Worm (Caenorhabditis elegans) whole organism, L1 larva: ENCODE measurements around the gene msp-51.
A peak's percentile ranks its signal among the peaks of the same experiment; 100 is the strongest.
"Not testable (repeated sequence)": the region's sequence is repeated elsewhere in the genome, so short reads cannot be mapped to it uniquely, and the experiment has no call there.

Experiments
- Y116A8C.19 ChIP-seq: sonication (generic microtip); optimal IDR thresholded peaks from 2 replicates; lab custom pipeline; 2016; ENCODE audit warnings: missing compliant biosample characterization, missing genetic modification characterization, borderline replicate concordance
- aha-1 ChIP-seq: fragments of 150-350 bp; optimal IDR thresholded peaks from 2 replicates; lab custom pipeline; 2014; ENCODE audit warnings: missing biosample characterization, missing genetic modification characterization
- alr-1 ChIP-seq: fragments of 200-800 bp; sonication (Bioruptor generic); optimal IDR thresholded peaks from 2 replicates; lab custom pipeline; 2018; ENCODE audit warnings: borderline replicate concordance, mild to moderate bottlenecking, missing genetic modification characterization, missing compliant biosample characterization
- blmp-1 ChIP-seq: fragments of 150-350 bp; optimal IDR thresholded peaks from 2 replicates; lab custom pipeline; 2014; ENCODE audit warnings: missing biosample characterization, missing genetic modification characterization
- ceh-8 ChIP-seq: fragments of 200-800 bp; sonication (Bioruptor generic); optimal IDR thresholded peaks from 2 replicates; lab custom pipeline; 2018; ENCODE audit warnings: mild to moderate bottlenecking, missing genetic modification characterization, moderate library complexity, missing compliant biosample characterization
- ceh-88 ChIP-seq: fragments of 200-800 bp; sonication (Bioruptor generic); IDR thresholded peaks from 2 replicates; pipeline ENCODE4 v1.3.6; 2022; ENCODE audit warnings: missing genetic modification characterization, missing compliant biosample characterization
- ces-1 ChIP-seq: fragments of 150-350 bp; optimal IDR thresholded peaks from 2 replicates; lab custom pipeline; 2014; ENCODE audit warnings: missing biosample characterization, missing genetic modification reagents, missing genetic modification characterization
- dsc-1 ChIP-seq: sonication (generic microtip); optimal IDR thresholded peaks from 2 replicates; lab custom pipeline; 2016; ENCODE audit warnings: mild to moderate bottlenecking, missing genetic modification characterization, missing compliant biosample characterization
- efl-1 ChIP-seq, 4 experiments: fragments of 150-350 bp; optimal IDR thresholded peaks in 3 of 4; peaks in 1 of 4; 1 replicate in 1 of 4; 2 replicates in 3 of 4; lab custom pipeline; 2014; ENCODE audit warnings: missing biosample characterization in 2 of 4, missing genetic modification characterization in 2 of 4, missing genetic modification reagents in 2 of 4
- egl-27 ChIP-seq, 2 experiments: fragments of 150-350 bp in 1 of 2; sonication (generic microtip); optimal IDR thresholded peaks; 3 replicates each; lab custom pipeline; 2017 to 2018; ENCODE audit warnings: missing biosample characterization in 2 of 2, missing genetic modification characterization in 2 of 2, missing genetic modification reagents in 2 of 2
- elt-3 ChIP-seq, 6 experiments: fragments of 150-350 bp in 1 of 6; sonication (generic microtip); optimal IDR thresholded peaks; 2 replicates each; lab custom pipeline; 2017 to 2018; ENCODE audit warnings: missing biosample characterization in 6 of 6, missing genetic modification characterization in 6 of 6, inconsistent platforms in 1 of 6
- ets-5 ChIP-seq: fragments of 200-800 bp; sonication (Bioruptor generic); IDR thresholded peaks from 2 replicates; pipeline ENCODE4 v1.3.6; 2022; ENCODE audit warnings: missing genetic modification characterization, missing compliant biosample characterization
- fkh-10 ChIP-seq: sonication (generic microtip); optimal IDR thresholded peaks from 2 replicates; lab custom pipeline; 2017; ENCODE audit warnings: missing biosample characterization, missing genetic modification reagents, missing genetic modification characterization
- fkh-4 ChIP-seq: sonication (generic microtip); optimal IDR thresholded peaks from 2 replicates; lab custom pipeline; 2016; ENCODE audit warnings: missing compliant biosample characterization, missing genetic modification characterization, borderline replicate concordance
- grh-1 ChIP-seq: fragments of 200-800 bp; sonication (Bioruptor generic); IDR thresholded peaks from 2 replicates; pipeline ENCODE4 v1.3.6; 2022; ENCODE audit warnings: missing genetic modification reagents, missing genetic modification characterization, missing compliant biosample characterization
- jun-1 ChIP-seq: fragments of 150-350 bp; optimal IDR thresholded peaks from 2 replicates; lab custom pipeline; 2014; ENCODE audit warnings: missing biosample characterization, missing genetic modification reagents, missing genetic modification characterization
- lin-14 ChIP-seq: fragments of 200-800 bp; sonication (Bioruptor generic); optimal IDR thresholded peaks from 2 replicates; lab custom pipeline; 2018; ENCODE audit warnings: mild to moderate bottlenecking, missing genetic modification characterization, moderate library complexity, missing compliant biosample characterization
- lin-35 ChIP-seq, 2 experiments: fragments of 150-350 bp; optimal IDR thresholded peaks; 2 replicates each; lab custom pipeline; 2014; ENCODE audit warnings: missing biosample characterization in 2 of 2, missing genetic modification characterization in 2 of 2, missing genetic modification reagents in 2 of 2
- lir-3 ChIP-seq: sonication (generic microtip); optimal IDR thresholded peaks from 2 replicates; lab custom pipeline; 2016; ENCODE audit warnings: mild to moderate bottlenecking, missing genetic modification characterization, moderate library complexity, missing compliant biosample characterization; ENCODE audit not compliant: poor library complexity
- lsy-2 ChIP-seq, 2 experiments: fragments of 150-350 bp; optimal IDR thresholded peaks; 2 replicates each; lab custom pipeline; 2014; ENCODE audit warnings: missing biosample characterization in 2 of 2, missing genetic modification characterization in 2 of 2
- mab-9 ChIP-seq: fragments of 200-800 bp; sonication (Bioruptor generic); IDR thresholded peaks from 2 replicates; pipeline ENCODE4 v1.3.6; 2022; ENCODE audit warnings: missing genetic modification reagents, missing genetic modification characterization, missing compliant biosample characterization
- mef-2 ChIP-seq: fragments of 150-350 bp; optimal IDR thresholded peaks from 2 replicates; lab custom pipeline; 2014; ENCODE audit warnings: missing biosample characterization, missing genetic modification characterization
- mep-1 ChIP-seq: fragments of 150-350 bp; optimal IDR thresholded peaks from 2 replicates; lab custom pipeline; 2014; ENCODE audit warnings: missing biosample characterization, missing genetic modification characterization
- nhr-11 ChIP-seq: fragments of 150-350 bp; optimal IDR thresholded peaks from 2 replicates; lab custom pipeline; 2014; ENCODE audit warnings: missing biosample characterization, missing genetic modification characterization
- nhr-20 ChIP-seq: sonication (generic microtip); optimal IDR thresholded peaks from 2 replicates; lab custom pipeline; 2016; ENCODE audit warnings: mild to moderate bottlenecking, missing genetic modification characterization, missing compliant biosample characterization
- nhr-71 ChIP-seq: sonication (generic microtip); optimal IDR thresholded peaks from 2 replicates; lab custom pipeline; 2016; ENCODE audit warnings: mild to moderate bottlenecking, missing genetic modification characterization, moderate library complexity, missing compliant biosample characterization
- nhr-84 ChIP-seq: sonication (generic microtip); optimal IDR thresholded peaks from 2 replicates; lab custom pipeline; 2017; ENCODE audit warnings: missing biosample characterization, missing genetic modification characterization
- nhr-85 ChIP-seq: sonication (generic microtip); peaks from one replicate; lab custom pipeline; 2016; ENCODE audit warnings: missing genetic modification characterization, inconsistent platforms, missing compliant biosample characterization
- nhr-90 ChIP-seq: sonication (generic microtip); optimal IDR thresholded peaks from 2 replicates; lab custom pipeline; 2016; ENCODE audit warnings: mild to moderate bottlenecking, missing genetic modification characterization, missing compliant biosample characterization; ENCODE audit not compliant: poor library complexity
- pag-3 ChIP-seq: sonication (generic microtip); optimal IDR thresholded peaks from 2 replicates; lab custom pipeline; 2017; ENCODE audit warnings: missing genetic modification characterization, mild to moderate bottlenecking, missing compliant biosample characterization, antibody characterized with exemption, borderline replicate concordance; ENCODE audit not compliant: insufficient read depth
- pqm-1 ChIP-seq: sonication (generic microtip); optimal IDR thresholded peaks from 3 replicates; lab custom pipeline; 2017; ENCODE audit warnings: missing biosample characterization, missing genetic modification characterization
- snu-23 ChIP-seq: sonication (generic microtip); optimal IDR thresholded peaks from 2 replicates; lab custom pipeline; 2016; ENCODE audit warnings: missing genetic modification characterization, missing compliant biosample characterization
- sptf-1 ChIP-seq: fragments of 150-350 bp; optimal IDR thresholded peaks from 2 replicates; lab custom pipeline; 2014; ENCODE audit warnings: missing biosample characterization, missing genetic modification characterization
- sup-37 ChIP-seq: fragments of 200-800 bp; sonication (Bioruptor generic); optimal IDR thresholded peaks from 2 replicates; lab custom pipeline; 2018; ENCODE audit warnings: mild to moderate bottlenecking, missing genetic modification characterization, missing compliant biosample characterization
- unc-130 ChIP-seq: fragments of 150-350 bp; optimal IDR thresholded peaks from 2 replicates; lab custom pipeline; 2017; ENCODE audit warnings: missing biosample characterization, missing genetic modification characterization, inconsistent platforms
- unc-86 ChIP-seq: sonication (generic microtip); optimal IDR thresholded peaks from 2 replicates; lab custom pipeline; 2016; ENCODE audit warnings: missing genetic modification characterization, missing compliant biosample characterization
- xbp-1 ChIP-seq: sonication (generic microtip); optimal IDR thresholded peaks from 2 replicates; lab custom pipeline; 2016; ENCODE audit warnings: missing genetic modification characterization, missing compliant biosample characterization
- zag-1 ChIP-seq: fragments of 150-350 bp; optimal IDR thresholded peaks from 2 replicates; lab custom pipeline; 2014; ENCODE audit warnings: missing biosample characterization, missing genetic modification characterization
- ztf-4 ChIP-seq: fragments of 150-350 bp; optimal IDR thresholded peaks from 2 replicates; lab custom pipeline; 2014; ENCODE audit warnings: missing biosample characterization, missing genetic modification characterization

Gene msp-51

DNA sequence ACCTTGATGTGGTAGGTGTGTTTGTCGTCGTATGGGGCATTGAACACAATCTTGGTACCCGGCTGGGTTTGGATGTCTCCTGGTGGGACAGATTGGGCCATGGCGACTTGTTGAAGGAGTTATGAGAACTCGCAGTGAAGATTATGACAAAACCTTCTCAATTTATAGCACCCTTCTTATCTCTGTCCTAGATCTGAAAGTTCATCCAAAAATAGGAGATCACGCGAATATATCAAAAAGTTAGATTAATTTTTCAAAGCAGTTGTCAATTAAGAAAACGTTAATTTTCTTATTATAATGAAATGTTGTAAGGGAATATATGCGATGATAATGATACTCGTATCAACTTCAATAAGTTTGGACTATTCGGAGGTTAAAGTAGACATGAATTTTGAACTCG lies at the start of gene msp-51:
TSS of gene msp-51 (minus strand) at position 101 of the 400 bp plus-strand sequence.
- not testable (repeated sequence) for TF ChIP-seq ztf-4 (tag; lab: Kevin White, UChicago); nhr-84 (tag; lab: Kevin White, UChicago); grh-1 (GFP tag; lab: Robert Waterston, UW)

DNA sequence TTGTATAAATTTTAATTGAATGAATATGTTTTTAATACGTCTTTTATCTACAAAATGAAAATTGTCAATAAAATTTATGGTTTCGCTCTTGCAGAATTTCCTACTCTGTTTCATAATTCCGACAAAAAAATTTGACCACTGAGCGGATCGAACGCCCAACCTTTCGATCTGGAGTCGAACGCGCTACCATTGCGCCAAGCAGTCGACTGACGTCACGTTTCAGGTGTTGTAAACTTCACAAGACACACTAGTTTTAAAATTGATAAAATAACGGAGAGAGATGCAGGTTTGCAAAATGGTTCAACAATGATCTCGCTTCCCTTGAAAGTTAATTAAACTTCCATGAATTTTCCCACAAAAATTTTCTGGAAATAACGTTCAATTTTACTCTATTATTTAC lies 49.0 kb upstream of the msp-51 start:
- peak; percentile 52 for TF ChIP-seq nhr-90 (tag; lab: Kevin White, UChicago)
- TF ChIP-seq lsy-2 (tag; optimal IDR thresholded peaks at IDR 0.05; lab: Kevin White, UChicago) = peak in 1 of 2 experiments; percentile 10
- TF ChIP-seq lin-35 (GFP tag; optimal IDR thresholded peaks at IDR 0.05; lab: Kevin White, UChicago) = peak in 1 of 2 experiments; percentile 65
- TF ChIP-seq xbp-1 (tag; lab: Kevin White, UChicago) = peak; percentile 10
- TF ChIP-seq efl-1 (optimal IDR thresholded peaks at IDR 0.05; lab: Kevin White, UChicago) = no peak
- TF ChIP-seq efl-1 (GFP tag; optimal IDR thresholded peaks at IDR 0.05 in 1 of 2; lab: Kevin White, UChicago) = peak in 1 of 2 experiments; percentile 34
- TF ChIP-seq nhr-71 (tag; lab: Kevin White, UChicago) = peak; percentile 18
- no peak for TF ChIP-seq fkh-4 (tag; lab: Kevin White, UChicago)
- TF ChIP-seq sup-37 = no peak
- peak; percentile 55 for TF ChIP-seq nhr-85 (tag; lab: Kevin White, UChicago)
- peak; percentile 21 for TF ChIP-seq snu-23 (GFP tag; lab: Kevin White, UChicago)

DNA sequence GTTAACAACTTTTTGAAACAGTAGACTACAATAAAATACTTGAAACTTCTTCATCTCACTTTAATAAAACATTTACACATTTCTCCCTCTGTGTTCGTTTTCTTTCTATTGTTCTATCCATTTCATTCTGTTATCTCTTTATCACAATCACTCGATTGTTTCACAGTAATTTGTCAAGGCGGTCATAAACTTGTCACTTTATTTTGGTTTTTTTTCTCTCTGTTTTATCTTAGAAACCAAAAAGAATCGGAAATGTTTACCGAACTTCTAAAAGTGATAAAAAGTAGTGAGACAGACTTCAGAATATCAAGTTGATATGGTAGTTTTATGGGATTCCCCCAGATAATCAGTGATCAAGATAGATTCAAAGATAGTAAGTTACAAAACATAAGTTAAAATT lies 44.1 kb upstream of the msp-51 start, which contains the start of gene Y4C6B.2:
TSS of gene Y4C6B.2 (plus strand) at position 320 of the 400 bp plus-strand sequence.
- TF ChIP-seq mef-2 = no peak
- TF ChIP-seq pag-3 = no peak
- TF ChIP-seq nhr-85 (tag; lab: Kevin White, UChicago) = peak; percentile 76
- TF ChIP-seq ceh-8 (GFP tag; lab: Kevin White, UChicago) = no peak
- TF ChIP-seq lin-14 (GFP tag; lab: Kevin White, UChicago) = peak; percentile 15
- TF ChIP-seq pqm-1 (tag; lab: Kevin White, UChicago) = no peak
- no peak for TF ChIP-seq jun-1 (tag; lab: Kevin White, UChicago)
- TF ChIP-seq alr-1 (tag; lab: Kevin White, UChicago) = no peak
- TF ChIP-seq blmp-1 (tag; lab: Kevin White, UChicago) = peak; percentile 65
- peak in 5 of 6 experiments; percentile 8 to 83 (median 11) for TF ChIP-seq elt-3 (tag; optimal IDR thresholded peaks at IDR 0.05; lab: Kevin White, UChicago)
- peak in 1 of 2 experiments; percentile 21 for TF ChIP-seq lsy-2 (tag; optimal IDR thresholded peaks at IDR 0.05; lab: Kevin White, UChicago)
- TF ChIP-seq efl-1 (optimal IDR thresholded peaks at IDR 0.05; lab: Kevin White, UChicago) = no peak
- no peak for TF ChIP-seq efl-1 (GFP tag; optimal IDR thresholded peaks at IDR 0.05 in 1 of 2; lab: Kevin White, UChicago)
- TF ChIP-seq, all 84 proteins: peak for 5

DNA sequence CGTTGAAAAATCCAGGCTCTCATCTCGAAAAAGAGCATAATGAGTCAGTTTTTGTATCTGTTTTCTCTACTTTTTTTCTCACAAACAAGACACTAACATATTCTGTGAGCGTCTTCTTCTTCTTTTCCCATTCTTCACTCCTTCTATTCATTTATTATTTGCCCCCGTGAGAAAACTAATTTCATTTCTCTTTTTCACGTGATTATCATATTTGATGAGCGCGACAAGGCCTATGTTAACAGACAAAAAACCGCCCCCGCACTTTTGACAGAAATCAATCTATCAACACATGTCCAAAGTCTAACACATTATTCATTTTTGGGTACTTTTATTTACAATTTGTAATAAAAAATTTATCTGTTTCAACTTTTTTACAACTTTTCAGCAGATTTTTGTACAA lies 42.5 kb upstream of the msp-51 start:
- TF ChIP-seq egl-27 (tag; optimal IDR thresholded peaks at IDR 0.05; lab: Kevin White, UChicago) (no peak), lin-14 (GFP tag; lab: Kevin White, UChicago) (peak; percentile 69), lin-35 (GFP tag; optimal IDR thresholded peaks at IDR 0.05; lab: Kevin White, UChicago) (peak in 1 of 2 experiments; percentile 25), nhr-20 (tag; lab: Kevin White, UChicago) (peak; percentile 22), blmp-1 (tag; lab: Kevin White, UChicago) (peak; percentile 67), Y116A8C.19 (tag; lab: Kevin White, UChicago) (no peak), efl-1 (optimal IDR thresholded peaks at IDR 0.05; lab: Kevin White, UChicago) (no peak), efl-1 (GFP tag; optimal IDR thresholded peaks at IDR 0.05 in 1 of 2; lab: Kevin White, UChicago) (peak in 1 of 2 experiments; percentile 59), lsy-2 (tag; optimal IDR thresholded peaks at IDR 0.05; lab: Kevin White, UChicago) (peak in 1 of 2 experiments; percentile 17), snu-23 (GFP tag; lab: Kevin White, UChicago) (peak; percentile 10), elt-3 (tag; optimal IDR thresholded peaks at IDR 0.05; lab: Kevin White, UChicago) (peak in 1 of 6 experiments; percentile 47), nhr-84 (tag; lab: Kevin White, UChicago) (no peak), mep-1 (tag; lab: Kevin White, UChicago) (peak; percentile 5), nhr-85 (tag; lab: Kevin White, UChicago) (peak; percentile 81), dsc-1 (no peak), nhr-71 (tag; lab: Kevin White, UChicago) (peak; percentile 49), unc-86 (tag; lab: Kevin White, UChicago) (peak; percentile 61), pqm-1 (tag; lab: Kevin White, UChicago) (no peak)

DNA sequence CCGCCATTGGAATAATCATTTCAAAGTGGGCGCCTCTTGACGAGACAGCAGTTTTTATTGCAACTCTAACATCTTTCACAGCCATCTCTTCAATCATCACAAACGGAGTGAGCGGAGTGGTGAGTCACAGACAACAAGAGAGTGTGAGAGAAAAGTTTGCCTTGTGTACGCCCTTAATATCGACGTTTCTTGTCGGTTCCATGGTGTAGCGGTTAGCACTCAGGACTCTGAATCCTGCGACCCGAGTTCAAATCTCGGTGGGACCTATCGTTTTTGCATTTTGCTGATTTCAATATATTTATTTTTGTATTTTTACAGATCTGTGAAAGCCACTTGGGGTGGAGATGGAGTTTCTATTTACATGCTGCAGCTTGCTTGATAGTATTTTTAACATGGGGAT lies 39.4 kb upstream of the msp-51 start:
- no peak for TF ChIP-seq mab-9 (GFP tag; lab: Robert Waterston, UW)
- TF ChIP-seq lir-3 = no peak
- TF ChIP-seq egl-27 (tag; optimal IDR thresholded peaks at IDR 0.05; lab: Kevin White, UChicago) = no peak
- peak; percentile 55 for TF ChIP-seq fkh-10 (GFP tag; lab: Kevin White, UChicago)
- TF ChIP-seq zag-1 (tag; lab: Kevin White, UChicago) = no peak
- no peak for TF ChIP-seq nhr-11
- TF ChIP-seq sptf-1 = no peak
- TF ChIP-seq ceh-88 (GFP tag; lab: Robert Waterston, UW) = peak; percentile 35; the same call in 1 of the 2 replicates
- no peak for TF ChIP-seq Y116A8C.19 (tag; lab: Kevin White, UChicago)
- no peak for TF ChIP-seq nhr-84 (tag; lab: Kevin White, UChicago)
- TF ChIP-seq ces-1 (GFP tag; lab: Kevin White, UChicago) = no peak
- no peak for TF ChIP-seq nhr-85 (tag; lab: Kevin White, UChicago)
- no peak for TF ChIP-seq aha-1 (tag; lab: Kevin White, UChicago)
- TF ChIP-seq unc-130 (tag; lab: Kevin White, UChicago) = peak; percentile 55
- no peak for TF ChIP-seq alr-1 (tag; lab: Kevin White, UChicago)
- TF ChIP-seq ets-5 (GFP tag; lab: Robert Waterston, UW) = no peak
